Fruit fly (Drosophila melanogaster) whole organism, embryonic: ENCODE measurements around the gene osp.

ENCODE experiments used
- Atf6 ChIP-seq: fragments of 200-800 bp; sonication (Bioruptor generic); IDR thresholded peaks from 2 replicates; pipeline ENCODE4 v1.3.6; 2022; ENCODE audit warnings: missing biosample characterization, missing genetic modification characterization
- Blimp-1 ChIP-seq: fragments of 200-800 bp; sonication (Bioruptor generic); optimal IDR thresholded peaks from 3 replicates; lab custom pipeline; 2018; ENCODE audit warnings: missing biosample characterization, missing genetic modification characterization, mild to moderate bottlenecking, moderate library complexity, missing genetic modification reagents
- Bteb2 ChIP-seq: fragments of 200-800 bp; sonication (Bioruptor generic); optimal IDR thresholded peaks from 2 replicates; lab custom pipeline; 2016; ENCODE audit warnings: missing biosample characterization, missing genetic modification characterization
- CG10321 ChIP-seq: fragments of 200-800 bp; sonication (Bioruptor generic); IDR thresholded peaks from 2 replicates; pipeline ENCODE4 v1.3.6; 2022; ENCODE audit warnings: missing biosample characterization, missing genetic modification characterization
- CG10979 ChIP-seq: fragments of 200-800 bp; sonication (Bioruptor generic); optimal IDR thresholded peaks from 2 replicates; lab custom pipeline; 2018; ENCODE audit warnings: missing biosample characterization, mild to moderate bottlenecking, missing genetic modification characterization, moderate library complexity
- CG11723 ChIP-seq: fragments of 200-800 bp; sonication (Bioruptor generic); optimal IDR thresholded peaks from 2 replicates; lab custom pipeline; 2017; ENCODE audit warnings: missing biosample characterization, mild to moderate bottlenecking, missing genetic modification characterization
- CG12744 ChIP-seq: fragments of 200-800 bp; sonication (Bioruptor generic); optimal IDR thresholded peaks from 2 replicates; lab custom pipeline; 2016; ENCODE audit warnings: missing biosample characterization, missing genetic modification characterization
- CG13894 ChIP-seq: fragments of 200-800 bp; sonication (Bioruptor generic); optimal IDR thresholded peaks from 3 replicates; lab custom pipeline; 2018; ENCODE audit warnings: missing biosample characterization, mild to moderate bottlenecking, missing genetic modification characterization, moderate library complexity
- CG14667 ChIP-seq: fragments of 200-800 bp; sonication (Bioruptor generic); IDR thresholded peaks from 2 replicates; pipeline ENCODE4 v1.3.6; 2022; ENCODE audit warnings: missing biosample characterization, missing genetic modification characterization
- CG14860 ChIP-seq: fragments of 200-800 bp; sonication (Bioruptor generic); IDR thresholded peaks from 3 replicates; pipeline ENCODE4 v1.3.6; 2022; ENCODE audit warnings: missing biosample characterization, missing genetic modification characterization; ENCODE audit not compliant: partially characterized antibody
- CG16813 ChIP-seq: fragments of 200-800 bp; sonication (Bioruptor generic); IDR thresholded peaks from 3 replicates; pipeline ENCODE4 v1.3.6; 2022; ENCODE audit warnings: missing biosample characterization, missing genetic modification characterization; ENCODE audit not compliant: partially characterized antibody
- CG17359 ChIP-seq: fragments of 200-800 bp; sonication (Bioruptor generic); optimal IDR thresholded peaks from 3 replicates; lab custom pipeline; 2018; ENCODE audit warnings: missing biosample characterization, mild to moderate bottlenecking, missing genetic modification characterization, moderate library complexity
- CG1792 ChIP-seq: fragments of 200-800 bp; sonication (Bioruptor generic); optimal IDR thresholded peaks from 2 replicates; lab custom pipeline; 2016; ENCODE audit warnings: missing biosample characterization, missing genetic modification characterization
- CG18764 ChIP-seq: fragments of 200-800 bp; sonication (Bioruptor generic); optimal IDR thresholded peaks from 3 replicates; lab custom pipeline; 2016; ENCODE audit warnings: missing biosample characterization, missing genetic modification characterization
- CG2889 ChIP-seq: fragments of 200-800 bp; sonication (Bioruptor generic); IDR thresholded peaks from 3 replicates; pipeline ENCODE4 v1.3.6; 2022; ENCODE audit warnings: missing biosample characterization, missing genetic modification characterization
- CG3065 ChIP-seq: fragments of 200-800 bp; sonication (Bioruptor generic); optimal IDR thresholded peaks from 2 replicates; lab custom pipeline; 2016; ENCODE audit warnings: missing biosample characterization, missing genetic modification characterization
- CG31388 ChIP-seq: fragments of 200-800 bp; sonication (Bioruptor generic); optimal IDR thresholded peaks from 2 replicates; lab custom pipeline; 2016; ENCODE audit warnings: missing biosample characterization, missing genetic modification characterization
- Camta ChIP-seq: fragments of 200-800 bp; sonication (Bioruptor generic); optimal IDR thresholded peaks from 2 replicates; lab custom pipeline; 2016; ENCODE audit warnings: missing biosample characterization, missing genetic modification characterization
- D19B ChIP-seq: fragments of 200-800 bp; sonication (Bioruptor generic); optimal IDR thresholded peaks from 2 replicates; lab custom pipeline; 2017; ENCODE audit warnings: missing biosample characterization, mild to moderate bottlenecking, missing genetic modification characterization
- Dad ChIP-seq: fragments of 200-800 bp; sonication (Bioruptor generic); optimal IDR thresholded peaks from 3 replicates; lab custom pipeline; 2016; ENCODE audit warnings: missing biosample characterization, missing genetic modification characterization
- Ets65A ChIP-seq: fragments of 200-800 bp; sonication (Bioruptor generic); peaks from one replicate; lab custom pipeline; 2016; ENCODE audit warnings: missing biosample characterization, missing genetic modification characterization
- Fer1 ChIP-seq: fragments of 200-800 bp; sonication (Bioruptor generic); optimal IDR thresholded peaks from 2 replicates; lab custom pipeline; 2017; ENCODE audit warnings: missing biosample characterization, mild to moderate bottlenecking, missing genetic modification characterization
- H2.0 ChIP-seq: fragments of 200-800 bp; sonication (Bioruptor generic); IDR thresholded peaks from 2 replicates; pipeline ENCODE4 v1.3.6; 2022; ENCODE audit warnings: missing biosample characterization, missing genetic modification characterization
- HLHmδ ChIP-seq: fragments of 200-800 bp; sonication (Bioruptor generic); optimal IDR thresholded peaks from 2 replicates; lab custom pipeline; 2018; ENCODE audit warnings: missing biosample characterization, mild to moderate bottlenecking, missing genetic modification characterization, moderate library complexity
- Hey ChIP-seq: fragments of 200-800 bp; sonication (Bioruptor generic); optimal IDR thresholded peaks from 3 replicates; lab custom pipeline; 2018; ENCODE audit warnings: missing biosample characterization, mild to moderate bottlenecking, missing genetic modification characterization
- Hr78 ChIP-seq, 2 experiments: fragments of 200-800 bp in 1 of 2; fragments of >200 bp in 1 of 2; sonication (Bioruptor generic) in 1 of 2; optimal IDR thresholded peaks; 2 replicates each; lab custom pipeline; 2017 to 2019; ENCODE audit warnings: missing biosample characterization in 2 of 2, missing genetic modification characterization in 2 of 2, mild to moderate bottlenecking in 1 of 2, moderate library complexity in 1 of 2
- MBD-R2 ChIP-seq: fragments of 200-800 bp; sonication (Bioruptor generic); IDR thresholded peaks from 2 replicates; pipeline ENCODE4 v1.3.6; 2022; ENCODE audit warnings: missing biosample characterization, missing genetic modification characterization
- NFAT ChIP-seq: fragments of 200-800 bp; sonication (Bioruptor generic); IDR thresholded peaks from 2 replicates; pipeline ENCODE4 v1.3.6; 2022; ENCODE audit warnings: missing biosample characterization, missing genetic modification characterization
- Nf-YC ChIP-seq: fragments of 200-800 bp; optimal IDR thresholded peaks from 3 replicates; lab custom pipeline; 2019; ENCODE audit warnings: missing biosample characterization, mild to moderate bottlenecking, missing genetic modification characterization, moderate library complexity
- NfI ChIP-seq: fragments of 200-800 bp; sonication (Bioruptor generic); optimal IDR thresholded peaks from 3 replicates; lab custom pipeline; 2018; ENCODE audit warnings: missing biosample characterization, mild to moderate bottlenecking, missing genetic modification characterization, moderate library complexity
- Sin3A ChIP-seq: fragments of >200 bp; optimal IDR thresholded peaks from 2 replicates; lab custom pipeline; 2018
- Six4 ChIP-seq: fragments of 200-800 bp; sonication (Bioruptor generic); optimal IDR thresholded peaks from 2 replicates; lab custom pipeline; 2016; ENCODE audit warnings: missing biosample characterization, missing genetic modification characterization
- Trl ChIP-seq, 3 experiments: fragments of >200 bp in 2 of 3; fragments of 200-800 bp in 1 of 3; sonication (Bioruptor generic) in 1 of 3; optimal IDR thresholded peaks; 2 replicates in 1 of 3; 3 replicates in 2 of 3; lab custom pipeline; 2016 to 2017; ENCODE audit warnings: missing biosample characterization in 1 of 3, missing genetic modification characterization in 1 of 3
- ato ChIP-seq: fragments of 200-800 bp; sonication (Bioruptor generic); IDR thresholded peaks from 2 replicates; pipeline ENCODE4 v1.3.6; 2022; ENCODE audit warnings: missing biosample characterization, missing genetic modification characterization; ENCODE audit not compliant: partially characterized antibody
- bcd ChIP-seq: fragments of 200-800 bp; sonication (Bioruptor generic); optimal IDR thresholded peaks from 2 replicates; lab custom pipeline; 2017; ENCODE audit warnings: missing biosample characterization, mild to moderate bottlenecking, missing genetic modification characterization
- cato ChIP-seq: fragments of 200-800 bp; sonication (Bioruptor generic); optimal IDR thresholded peaks from 2 replicates; lab custom pipeline; 2016; ENCODE audit warnings: missing biosample characterization, missing genetic modification characterization, borderline replicate concordance
- caup ChIP-seq: fragments of 200-800 bp; sonication (Bioruptor generic); optimal IDR thresholded peaks from 3 replicates; lab custom pipeline; 2017; ENCODE audit warnings: missing biosample characterization, mild to moderate bottlenecking, missing genetic modification characterization, moderate library complexity; ENCODE audit not compliant: severe bottlenecking
- eve ChIP-seq, 2 experiments: fragments of >200 bp; optimal IDR thresholded peaks; 2 replicates each; lab custom pipeline; 2017; ENCODE audit warnings: missing biosample characterization in 2 of 2, missing genetic modification characterization in 2 of 2
- fru ChIP-seq: fragments of >200 bp; optimal IDR thresholded peaks from 2 replicates; lab custom pipeline; 2017
- gsb ChIP-seq: fragments of 200-800 bp; sonication (Bioruptor generic); IDR thresholded peaks from 2 replicates; pipeline ENCODE4 v1.3.6; 2022; ENCODE audit warnings: missing biosample characterization, missing genetic modification characterization
- ham ChIP-seq: fragments of 200-800 bp; sonication (Bioruptor generic); IDR thresholded peaks from 2 replicates; pipeline ENCODE4 v1.3.6; 2022; ENCODE audit warnings: missing biosample characterization, missing genetic modification characterization
- kni ChIP-seq: fragments of 200-800 bp; sonication (Bioruptor generic); optimal IDR thresholded peaks from 3 replicates; lab custom pipeline; 2017; ENCODE audit warnings: mild to moderate bottlenecking, missing biosample characterization, missing genetic modification reagents, missing genetic modification characterization
- lilli ChIP-seq: fragments of 200-800 bp; sonication (Bioruptor generic); optimal IDR thresholded peaks from 3 replicates; lab custom pipeline; 2016; ENCODE audit warnings: missing biosample characterization, missing genetic modification characterization
- mam ChIP-seq: fragments of 200-800 bp; sonication (Bioruptor generic); optimal IDR thresholded peaks from 3 replicates; lab custom pipeline; 2016; ENCODE audit warnings: missing biosample characterization, missing genetic modification characterization
- p53 ChIP-seq: fragments of 200-800 bp; sonication (Bioruptor generic); optimal IDR thresholded peaks from 2 replicates; lab custom pipeline; 2016; ENCODE audit warnings: missing biosample characterization, missing genetic modification characterization
- pita ChIP-seq: fragments of 200-800 bp; sonication (Bioruptor generic); optimal IDR thresholded peaks from 2 replicates; lab custom pipeline; 2017; ENCODE audit warnings: missing biosample characterization, mild to moderate bottlenecking, missing genetic modification characterization
- shn ChIP-seq: fragments of 200-800 bp; sonication (Bioruptor generic); optimal IDR thresholded peaks from 3 replicates; lab custom pipeline; 2016; ENCODE audit warnings: missing biosample characterization, missing genetic modification characterization
- tio ChIP-seq: fragments of 200-800 bp; sonication (Bioruptor generic); optimal IDR thresholded peaks from 2 replicates; lab custom pipeline; 2017; ENCODE audit warnings: missing biosample characterization, missing genetic modification characterization, inconsistent platforms
- zf30C ChIP-seq: fragments of 200-800 bp; sonication (Bioruptor generic); optimal IDR thresholded peaks from 3 replicates; lab custom pipeline; 2018; ENCODE audit warnings: missing biosample characterization, mild to moderate bottlenecking, missing genetic modification characterization

osp gene

DNA sequence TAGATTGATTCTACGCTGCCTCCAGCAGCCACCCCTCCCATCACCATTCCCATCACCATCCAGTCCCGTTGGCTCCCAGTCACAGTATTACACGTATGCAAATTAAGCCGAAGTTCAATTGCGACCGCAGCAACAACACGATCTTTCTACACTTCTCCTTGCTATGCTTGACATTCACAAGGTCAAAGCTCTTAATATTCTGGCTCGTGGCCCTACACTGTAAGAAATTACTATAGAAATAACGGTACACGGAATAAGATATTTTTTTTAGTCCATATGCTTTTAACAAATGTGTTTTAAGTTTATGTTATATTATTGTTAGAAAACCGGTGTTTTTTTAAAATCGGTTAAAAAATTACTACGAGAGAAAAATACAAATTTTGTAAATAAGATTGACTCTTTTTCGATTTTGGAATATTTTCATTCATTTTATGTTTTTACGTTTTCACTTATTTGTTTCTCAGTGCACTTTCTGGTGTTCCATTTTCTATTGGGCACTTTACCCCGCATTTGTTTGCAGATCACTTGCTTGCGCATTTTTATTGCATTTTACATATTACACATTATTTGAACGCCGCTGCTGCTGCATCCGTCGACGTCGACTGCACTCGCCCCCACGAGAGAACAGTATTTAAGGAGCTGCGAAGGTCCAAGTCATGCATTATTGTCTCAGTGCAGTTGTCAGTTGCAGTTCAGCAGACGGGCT is 74.1 kb downstream of the osp start, which contains the start of the genes Adh and Adhr (continued):
- TF ChIP-seq Fer1 (GFP tag; lab: Kevin White, UChicago) (peak; percentile 76), tio (peak; percentile 73), Atf6 (peak; percentile 78), CG11723 (GFP tag; lab: Kevin White, UChicago) (peak; percentile 36), Hr78 (GFP tag; optimal IDR thresholded peaks at IDR 0.05; lab: Kevin White, UChicago) (peak in 1 of 2 experiments; percentile 74), CG10321 (no peak), CG18764 (peak; percentile 46), Camta (GFP tag; lab: Kevin White, UChicago) (no peak), eve (GFP tag; optimal IDR thresholded peaks at IDR 0.05; lab: Kevin White, UChicago) (peak in 1 of 2 experiments; percentile 76), MBD-R2 (GFP tag; lab: Robert Waterston, UW) (peak; percentile 40; the same call in 1 of the 2 replicates), p53 (no peak), ham (GFP tag; lab: Robert Waterston, UW) (no peak), CG17359 (tag; lab: Kevin White, UChicago) (peak; percentile 76), ato (GFP tag; lab: Robert Waterston, UW) (no peak), CG16813 (GFP tag; lab: Robert Waterston, UW) (no peak), Blimp-1 (GFP tag; lab: Kevin White, UChicago) (peak; percentile 79), CG10979 (tag; lab: Kevin White, UChicago) (peak; percentile 77), CG2889 (0 out of 3 replicates have a peak, but pooled peaks have one; percentile 18), Hey (no peak), NFAT (peak; percentile 31; the same call in 1 of the 2 replicates), Sin3A (no peak), gsb (GFP tag; lab: Robert Waterston, UW) (peak; percentile 59; the same call in 1 of the 2 replicates), mam (GFP tag; lab: Kevin White, UChicago) (peak; percentile 64), CG1792 (GFP tag; lab: Kevin White, UChicago) (no peak), shn (GFP tag; lab: Kevin White, UChicago) (peak; percentile 51), pita (no peak), kni (GFP tag; lab: Kevin White, UChicago) (no peak), Ets65A (peak; percentile 82), CG3065 (GFP tag; lab: Kevin White, UChicago) (no peak), HLHmδ (GFP tag; lab: Kevin White, UChicago) (no peak), H2.0 (GFP tag; lab: Robert Waterston, UW) (peak; percentile 35; the same call in 1 of the 2 replicates), bcd (GFP tag; lab: Kevin White, UChicago) (peak; percentile 68), CG14860 (GFP tag; lab: Robert Waterston, UW) (no peak), Trl (optimal IDR thresholded peaks at IDR 0.05; lab: Kevin White, UChicago) (no peak), Trl (GFP tag; optimal IDR thresholded peaks at IDR 0.05; lab: Kevin White, UChicago) (peak; percentile 59), CG12744 (GFP tag; lab: Kevin White, UChicago) (peak; percentile 53), caup (peak; percentile 60), CG13894 (tag; lab: Kevin White, UChicago) (peak; percentile 67), Six4 (GFP tag; lab: Kevin White, UChicago) (peak; percentile 57), lilli (GFP tag; lab: Kevin White, UChicago) (peak; percentile 77), Nf-YC (tag; lab: Kevin White, UChicago) (peak; percentile 61), NfI (GFP tag; lab: Kevin White, UChicago) (peak; percentile 6), fru (lab: Kevin White, UChicago) (no peak), CG14667 (GFP tag; lab: Robert Waterston, UW) (0 out of 2 replicates have a peak, but pooled peaks have one; percentile 18), D19B (peak; percentile 56), zf30C (peak; percentile 27), CG31388 (GFP tag; lab: Kevin White, UChicago) (no peak), Bteb2 (GFP tag; lab: Kevin White, UChicago) (peak; percentile 84), Dad (peak; percentile 14), cato (no peak)
